Worm (Caenorhabditis elegans): ENCODE results near the gene his-59.

DNA sequence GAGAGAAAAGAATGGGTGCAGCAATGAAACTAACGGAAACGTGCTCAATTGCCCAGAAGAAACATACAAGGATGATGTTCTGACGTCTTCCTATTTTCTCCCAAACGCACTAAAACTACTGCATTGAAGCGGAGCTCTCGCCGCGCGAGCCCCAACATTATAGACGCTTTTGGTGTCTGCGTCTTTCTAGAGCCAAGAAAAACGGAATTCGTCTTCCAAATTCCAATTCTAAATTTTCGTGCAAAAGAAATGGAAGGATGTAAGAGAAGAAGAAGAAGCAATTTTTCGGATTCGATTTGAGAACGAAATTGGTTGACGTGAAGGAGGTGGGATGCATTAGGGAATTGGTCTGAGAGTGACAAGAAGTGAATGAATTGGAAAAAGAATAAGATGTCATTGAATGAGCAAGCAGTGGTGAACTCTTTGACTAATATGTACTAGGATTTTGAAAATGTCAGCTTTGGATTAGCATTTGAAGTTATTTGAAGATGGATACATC lies 34.3 kb upstream of the his-59 start:
- no peak for TF ChIP-seq F37D6.2 (tag; optimal IDR thresholded peaks at IDR 0.05)
- no peak for TF ChIP-seq snpc-4 (tag; optimal IDR thresholded peaks at IDR 0.05)
- TF ChIP-seq R02D3.7 (tag; optimal IDR thresholded peaks at IDR 0.05), result no peak
- no peak for TF ChIP-seq ZK546.5 (tag; optimal IDR thresholded peaks at IDR 0.05)
- no peak for TF ChIP-seq jun-1 (tag; optimal IDR thresholded peaks at IDR 0.05)
- TF ChIP-seq zfp-2 (tag; optimal IDR thresholded peaks at IDR 0.05), result no peak
- TF ChIP-seq nhr-25 (tag; optimal IDR thresholded peaks at IDR 0.05; ENCODE audit: borderline replicate concordance, insufficient read depth), result no peak
- TF ChIP-seq zip-11 (GFP tag; IDR thresholded peaks at IDR 0.05), result no peak
- no peak for TF ChIP-seq lin-13 (GFP tag; optimal IDR thresholded peaks at IDR 0.05)
- TF ChIP-seq nhr-77 (tag; optimal IDR thresholded peaks at IDR 0.05), result no peak
- TF ChIP-seq rbr-2 (tag; optimal IDR thresholded peaks at IDR 0.05), result no peak

Data from whole organism, L4 larva.